Fruit fly (Drosophila melanogaster): ENCODE results near the gene CG13625.

CG13625 gene

dm6 chr3R:24580067-24580962 lies 4.6 kb downstream of the CG13625 start (continued):
- TF ChIP-seq CG4854 (GFP tag; optimal IDR thresholded peaks at IDR 0.05) (no peak), nau (GFP tag; optimal IDR thresholded peaks at IDR 0.05) (peak; percentile 21), Sry-β (GFP tag; optimal IDR thresholded peaks at IDR 0.05) (no peak), CG1602 (GFP tag; optimal IDR thresholded peaks at IDR 0.05) (peak; percentile 29), CoRest (tag; optimal IDR thresholded peaks at IDR 0.05) (peak; percentile 53), dpn (GFP tag; optimal IDR thresholded peaks at IDR 0.05) (no peak), fd96Cb (tag; optimal IDR thresholded peaks at IDR 0.05) (peak; percentile 43), CG4424 (GFP tag; optimal IDR thresholded peaks at IDR 0.05) (peak; percentile 49), CG12391 (tag; optimal IDR thresholded peaks at IDR 0.05) (peak; percentile 32), h (optimal IDR thresholded peaks at IDR 0.05) (no peak), crc (GFP tag; optimal IDR thresholded peaks at IDR 0.05) (no peak), CG12659 (GFP tag; optimal IDR thresholded peaks at IDR 0.05) (peak; percentile 14), salm (tag; optimal IDR thresholded peaks at IDR 0.05) (no peak), CG8388 (GFP tag; optimal IDR thresholded peaks at IDR 0.05) (peak; percentile 10), ewg (GFP tag; optimal IDR thresholded peaks at IDR 0.05) (peak; percentile 9), Doc2 (GFP tag; IDR thresholded peaks at IDR 0.05) (no peak), Abd-B (GFP tag; optimal IDR thresholded peaks at IDR 0.05) (peak; percentile 18), CG6254 (GFP tag; optimal IDR thresholded peaks at IDR 0.05) (peak; percentile 30), CG42726 (GFP tag; IDR thresholded peaks at IDR 0.05; ENCODE audit: partially characterized antibody) (no peak), CG3407 (GFP tag; optimal IDR thresholded peaks at IDR 0.05) (no peak), Sin3A (optimal IDR thresholded peaks at IDR 0.05) (no peak), CG43689 (GFP tag; IDR thresholded peaks at IDR 0.05) (no peak), CHES-1-like (GFP tag; optimal IDR thresholded peaks at IDR 0.05) (no peak), Xbp1 (GFP tag; optimal IDR thresholded peaks at IDR 0.05) (peak; percentile 21), insv (GFP tag; optimal IDR thresholded peaks at IDR 0.05) (peak in 1 of 2 experiments; percentile 67), CG11398 (GFP tag; optimal IDR thresholded peaks at IDR 0.05) (no peak), Ssrp (tag; optimal IDR thresholded peaks at IDR 0.05) (peak; percentile 43), CG10654 (GFP tag; optimal IDR thresholded peaks at IDR 0.05) (peak; percentile 2), CG15269 (tag; optimal IDR thresholded peaks at IDR 0.05) (peak; percentile 20), onecut (GFP tag; IDR thresholded peaks at IDR 0.05) (no peak), CG10543 (GFP tag; optimal IDR thresholded peaks at IDR 0.05) (no peak), dan (GFP tag; IDR thresholded peaks at IDR 0.05) (no peak), CG9215 (GFP tag; IDR thresholded peaks at IDR 0.05) (no peak), sd (tag; optimal IDR thresholded peaks at IDR 0.05) (peak; percentile 84), CG8924 (tag; optimal IDR thresholded peaks at IDR 0.05) (peak; percentile 33), Hr51 (GFP tag; optimal IDR thresholded peaks at IDR 0.05) (peak in 1 of 2 experiments; percentile 19), CG7839 (tag; optimal IDR thresholded peaks at IDR 0.05) (peak; percentile 47), sima (GFP tag; optimal IDR thresholded peaks at IDR 0.05) (no peak), CG2889 (GFP tag; IDR thresholded peaks at IDR 0.05) (no peak), Bteb2 (GFP tag; optimal IDR thresholded peaks at IDR 0.05) (peak; percentile 14), CG9609 (GFP tag; optimal IDR thresholded peaks at IDR 0.05) (no peak), lmd (GFP tag; IDR thresholded peaks at IDR 0.05) (no peak), CG8089 (GFP tag; optimal IDR thresholded peaks at IDR 0.05) (no peak), Pdp1 (GFP tag; optimal IDR thresholded peaks at IDR 0.05) (peak in 1 of 2 experiments; percentile 14), Lpt (GFP tag; optimal IDR thresholded peaks at IDR 0.05) (no peak), Ravus (GFP tag; IDR thresholded peaks at IDR 0.05) (no peak), CG18764 (GFP tag; optimal IDR thresholded peaks at IDR 0.05) (no peak), CG17568 (GFP tag; optimal IDR thresholded peaks at IDR 0.05) (no peak), dmrt11E (tag; optimal IDR thresholded peaks at IDR 0.05) (peak; percentile 56)

All from whole organism, embryonic.